Worm (Caenorhabditis elegans) whole organism, L4 larva: ENCODE data around the gene F09E10.7.

Source experiments
- arid-1 ChIP-seq: fragments of 200-800 bp; sonication (Bioruptor generic); conservative IDR thresholded peaks from 2 replicates; pipeline ENCODE4 v1.3.6; 2022; ENCODE audit warnings: missing genetic modification reagents, missing genetic modification characterization, missing compliant biosample characterization
- attf-4 ChIP-seq: sonication (generic microtip); optimal IDR thresholded peaks from 3 replicates; lab custom pipeline; 2017; ENCODE audit warnings: missing biosample characterization, missing genetic modification characterization
- daf-16 ChIP-seq, 3 experiments: sonication (generic microtip); optimal IDR thresholded peaks; 2 replicates each; lab custom pipeline; 2016 to 2017; ENCODE audit warnings: missing genetic modification characterization in 3 of 3, missing genetic modification reagents in 3 of 3, mild to moderate bottlenecking in 2 of 3, missing compliant biosample characterization in 2 of 3, missing biosample characterization in 1 of 3, moderate library complexity in 1 of 3
- daf-8 ChIP-seq: fragments of 200-800 bp; sonication (Bioruptor generic); IDR thresholded peaks from 2 replicates; pipeline ENCODE4 v1.3.6; 2022; ENCODE audit warnings: missing genetic modification characterization, missing compliant biosample characterization
- egl-27 ChIP-seq: sonication (generic microtip); optimal IDR thresholded peaks from 3 replicates; lab custom pipeline; 2017; ENCODE audit warnings: missing biosample characterization, missing genetic modification reagents, missing genetic modification characterization
- egl-43 ChIP-seq: fragments of 200-800 bp; sonication (Bioruptor generic); IDR thresholded peaks from 2 replicates; pipeline ENCODE4 v1.3.6; 2022; ENCODE audit warnings: missing genetic modification reagents, missing genetic modification characterization, missing compliant biosample characterization
- fkh-10 ChIP-seq: fragments of 150-350 bp; optimal IDR thresholded peaks from 2 replicates; lab custom pipeline; 2014; ENCODE audit warnings: missing biosample characterization, missing genetic modification reagents, missing genetic modification characterization
- fos-1 ChIP-seq: fragments of 150-350 bp; optimal IDR thresholded peaks from 2 replicates; lab custom pipeline; 2014; ENCODE audit warnings: missing biosample characterization, missing genetic modification characterization
- lim-7 ChIP-seq: fragments of 200-800 bp; sonication (Bioruptor generic); IDR thresholded peaks from 2 replicates; pipeline ENCODE4 v1.3.6; 2022; ENCODE audit warnings: missing genetic modification characterization, missing compliant biosample characterization
- lin-29 ChIP-seq: fragments of 200-800 bp; sonication (Bioruptor generic); IDR thresholded peaks from 2 replicates; pipeline ENCODE4 v1.3.6; 2022; ENCODE audit warnings: missing genetic modification reagents, missing genetic modification characterization, missing compliant biosample characterization
- lin-39 ChIP-seq: fragments of 150-350 bp; optimal IDR thresholded peaks from 2 replicates; lab custom pipeline; 2014; ENCODE audit warnings: missing biosample characterization, missing genetic modification reagents, missing genetic modification characterization
- mdt-29 ChIP-seq: fragments of 200-800 bp; sonication (Bioruptor generic); IDR thresholded peaks from 2 replicates; pipeline ENCODE4 v1.3.6; 2022; ENCODE audit warnings: missing genetic modification reagents, missing genetic modification characterization, missing compliant biosample characterization
- mes-2 ChIP-seq: sonication (generic microtip); optimal IDR thresholded peaks from 2 replicates; lab custom pipeline; 2016; ENCODE audit warnings: missing genotype, mild to moderate bottlenecking, missing genetic modification characterization, missing compliant biosample characterization; ENCODE audit not compliant: poor library complexity, severe bottlenecking
- nhr-25 ChIP-seq: sonication (generic microtip); optimal IDR thresholded peaks from 2 replicates; lab custom pipeline; 2017; ENCODE audit warnings: missing genetic modification characterization, mild to moderate bottlenecking, missing compliant biosample characterization, antibody characterized with exemption, moderate library complexity, borderline replicate concordance; ENCODE audit not compliant: insufficient read depth
- nhr-76 ChIP-seq: fragments of 150-350 bp; optimal IDR thresholded peaks from 2 replicates; lab custom pipeline; 2014; ENCODE audit warnings: missing biosample characterization, missing genetic modification characterization
- pqm-1 ChIP-seq: sonication (generic microtip); optimal IDR thresholded peaks from 2 replicates; lab custom pipeline; 2017; ENCODE audit warnings: missing biosample characterization, missing genetic modification characterization
- rbr-2 ChIP-seq: sonication (generic microtip); optimal IDR thresholded peaks from 2 replicates; lab custom pipeline; 2016; ENCODE audit warnings: missing genotype, missing genetic modification characterization, missing compliant biosample characterization
- skn-1 ChIP-seq: fragments of 150-350 bp; optimal IDR thresholded peaks from 2 replicates; lab custom pipeline; 2014; ENCODE audit warnings: missing biosample characterization, missing genetic modification characterization
- spr-3 ChIP-seq: fragments of 200-800 bp; sonication (Bioruptor generic); optimal IDR thresholded peaks from 2 replicates; lab custom pipeline; 2018; ENCODE audit warnings: mild to moderate bottlenecking, missing genetic modification characterization, missing compliant biosample characterization
- unc-39 ChIP-seq: sonication (generic microtip); optimal IDR thresholded peaks from 2 replicates; lab custom pipeline; 2017; ENCODE audit warnings: missing biosample characterization, missing genetic modification characterization
- vab-7 ChIP-seq: fragments of 200-800 bp; sonication (Bioruptor generic); IDR thresholded peaks from 2 replicates; pipeline ENCODE4 v1.3.6; 2022; ENCODE audit warnings: missing genetic modification reagents, missing genetic modification characterization, missing compliant biosample characterization
- zfp-3 ChIP-seq: fragments of 200-800 bp; sonication (Bioruptor generic); conservative IDR thresholded peaks from 2 replicates; pipeline ENCODE4 v1.3.6; 2022; ENCODE audit warnings: missing genetic modification reagents, missing genetic modification characterization, missing compliant biosample characterization

F09E10.7 gene

ce11 chrX:1450352-1450818, 51.3 kb downstream of the F09E10.7 start, which contains the start of gene W05H7.1 (continued):
- TF ChIP-seq lim-7 (GFP tag; lab: Robert Waterston, UW): no peak
- no peak for TF ChIP-seq nhr-25 (tag; lab: Kevin White, UChicago)
- TF ChIP-seq nhr-76 (tag; lab: Kevin White, UChicago): no peak
- TF ChIP-seq vab-7 (GFP tag; lab: Robert Waterston, UW): no peak
- TF ChIP-seq egl-43 (GFP tag; lab: Robert Waterston, UW): no peak
- TF ChIP-seq spr-3: no peak
- TF ChIP-seq mes-2: peak; percentile 55
- peak; percentile 4 for TF ChIP-seq fkh-10 (GFP tag; lab: Kevin White, UChicago)
- no peak for TF ChIP-seq egl-27
- TF ChIP-seq arid-1 (GFP tag; lab: Robert Waterston, UW): no peak
- no peak for TF ChIP-seq mdt-29 (GFP tag; lab: Robert Waterston, UW)
- no peak for TF ChIP-seq rbr-2 (tag; lab: Kevin White, UChicago)
- TF ChIP-seq skn-1 (tag; lab: Kevin White, UChicago): no peak
- no peak for TF ChIP-seq daf-16 (GFP tag; optimal IDR thresholded peaks at IDR 0.05; lab: Kevin White, UChicago)
- TF ChIP-seq daf-16 (tag; optimal IDR thresholded peaks at IDR 0.05; lab: Kevin White, UChicago): peak; percentile 14
- TF ChIP-seq zfp-3 (GFP tag; lab: Robert Waterston, UW): no peak
- no peak for TF ChIP-seq unc-39 (tag; lab: Kevin White, UChicago)
- no peak for TF ChIP-seq fos-1 (tag; lab: Kevin White, UChicago)
- TF ChIP-seq pqm-1: no peak
- TF ChIP-seq lin-39 (tag; lab: Kevin White, UChicago): no peak
- TF ChIP-seq daf-8 (GFP tag; lab: Robert Waterston, UW): no peak
- TF ChIP-seq attf-4: no peak
- no peak for TF ChIP-seq lin-29
